Worm (Caenorhabditis elegans): ENCODE results near the gene clec-198.
A peak's percentile ranks its signal among the peaks of the same experiment; 100 is the strongest.

The clec-198 gene

DNA sequence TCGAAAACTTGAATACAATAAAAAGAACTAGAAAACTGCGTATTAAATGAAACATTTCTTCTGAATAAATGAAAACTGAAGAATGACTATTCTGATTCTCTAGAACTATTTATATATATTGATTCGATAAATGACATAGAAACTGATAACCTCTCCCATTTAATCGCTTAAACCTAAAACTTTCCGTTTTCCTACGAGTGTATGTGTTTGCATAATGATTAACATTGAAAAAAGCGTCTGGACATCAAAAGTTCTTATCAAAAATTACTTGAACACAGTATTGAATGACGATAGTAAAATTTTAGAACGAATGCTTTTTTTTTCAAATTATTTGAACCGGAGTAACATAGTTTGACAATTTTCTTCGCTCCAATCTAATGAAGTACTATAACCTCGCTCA lies 4.8 kb upstream of the clec-198 start, which contains the start of gene C49C3.9 (continued):
- no peak for TF ChIP-seq lin-29 (GFP tag; IDR thresholded peaks at IDR 0.05)
- TF ChIP-seq nhr-10 (tag; optimal IDR thresholded peaks at IDR 0.05) = no peak
- TF ChIP-seq zip-2 (tag; optimal IDR thresholded peaks at IDR 0.05) = no peak
- no peak for TF ChIP-seq ceh-44 (GFP tag; IDR thresholded peaks at IDR 0.05)
- TF ChIP-seq pqm-1 (tag; optimal IDR thresholded peaks at IDR 0.05) = peak; percentile 99
- peak; percentile 76 for TF ChIP-seq nhr-28 (tag; optimal IDR thresholded peaks at IDR 0.05)

- no peak for TF ChIP-seq mxl-3 (GFP tag; optimal IDR thresholded peaks at IDR 0.05)
- TF ChIP-seq nhr-102 (tag; optimal IDR thresholded peaks at IDR 0.05) = no peak
- no peak for TF ChIP-seq nhr-111 (GFP tag; optimal IDR thresholded peaks at IDR 0.05)
- TF ChIP-seq aly-2 (tag; optimal IDR thresholded peaks at IDR 0.05) = no peak
- no peak for TF ChIP-seq Y105C5A.15 (GFP tag; IDR thresholded peaks at IDR 0.05)
- TF ChIP-seq nhr-25 (tag; optimal IDR thresholded peaks at IDR 0.05; ENCODE audit: borderline replicate concordance, insufficient read depth) = no peak
- no peak for TF ChIP-seq ctbp-1 (GFP tag; IDR thresholded peaks at IDR 0.05)
- TF ChIP-seq daf-8 (GFP tag; IDR thresholded peaks at IDR 0.05) = no peak
These were observed 4.3 kb upstream of the clec-198 start, which contains the start of gene C49C3.21 for ce11 chrIV:17342667-17343066. Gene C49C3.21, plus strand, starts transcription at chrIV:17342967.

DNA sequence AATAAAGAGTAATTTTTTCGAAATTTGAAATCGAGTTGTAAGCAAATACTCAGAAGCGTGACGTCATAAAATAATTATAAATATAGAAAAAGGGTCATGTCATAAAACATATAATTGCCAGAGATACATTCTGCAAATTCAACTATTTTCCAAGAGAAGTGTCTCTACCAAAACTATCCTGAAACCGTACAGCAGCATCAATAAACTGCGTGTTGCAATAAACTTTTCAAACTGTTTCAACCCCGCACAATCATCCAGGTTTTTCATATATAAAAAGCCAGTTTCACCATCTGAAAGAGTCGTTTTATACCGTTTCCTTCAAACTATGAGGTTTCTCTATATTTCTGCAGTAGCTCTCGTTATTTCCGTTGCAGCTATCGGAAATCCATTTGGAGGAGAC lies 3.5 kb upstream of the clec-198 start, which contains the start of gene C49C3.11:
TSS of gene C49C3.11 (plus strand) at position 301 of the 400 bp plus-strand sequence.
- TF ChIP-seq aha-1 (tag) = no peak
- TF ChIP-seq Y48G9A.11 (GFP tag; IDR thresholded peaks at IDR 0.05) = no peak
- TF ChIP-seq set-16 (GFP tag; IDR thresholded peaks at IDR 0.05) = no peak
- no peak for TF ChIP-seq F26F4.8 (GFP tag; conservative IDR thresholded peaks at IDR 0.05)
- no peak for TF ChIP-seq ztf-7 (tag; optimal IDR thresholded peaks at IDR 0.05)
- no peak for TF ChIP-seq zip-2 (tag; optimal IDR thresholded peaks at IDR 0.05)
- no peak for TF ChIP-seq nhr-77 (tag; optimal IDR thresholded peaks at IDR 0.05)
- no peak for TF ChIP-seq unc-62 (GFP tag; optimal IDR thresholded peaks at IDR 0.05 in 1 of 2)
- TF ChIP-seq unc-62 (tag; optimal IDR thresholded peaks at IDR 0.05) = no peak
- TF ChIP-seq lin-1 (GFP tag; IDR thresholded peaks at IDR 0.05) = no peak
- no peak for TF ChIP-seq madf-5 (GFP tag; IDR thresholded peaks at IDR 0.05)
- TF ChIP-seq daf-19 (GFP tag; conservative IDR thresholded peaks at IDR 0.05) = no peak
- TF ChIP-seq php-3 (GFP tag; IDR thresholded peaks at IDR 0.05) = no peak

DNA sequence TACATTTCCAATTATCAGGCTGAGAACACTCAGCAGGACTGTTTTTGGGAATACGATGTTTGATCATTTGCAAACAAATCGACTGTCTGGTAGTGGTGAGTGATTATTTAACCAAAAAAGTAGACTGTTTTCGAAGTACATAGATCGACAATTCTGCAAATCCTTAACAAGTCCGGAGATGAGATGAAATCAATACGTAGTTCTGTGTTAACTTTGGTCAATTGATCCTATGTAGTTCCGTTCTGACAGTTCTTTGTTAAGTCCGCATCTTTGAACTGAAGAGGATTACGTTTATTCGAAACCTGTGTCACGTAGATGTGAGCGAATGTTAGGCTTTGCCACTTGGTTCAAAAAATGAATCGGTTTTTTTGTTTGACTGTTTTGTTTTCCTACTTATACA lies 4.6 kb downstream of the clec-198 start, which contains the start of gene clec-199:
TSS of gene clec-199 (plus strand) at position 301 of the 400 bp plus-strand sequence.
- no peak for TF ChIP-seq Y75B8A.6 (GFP tag; IDR thresholded peaks at IDR 0.05)
- TF ChIP-seq zfp-3 (GFP tag; conservative IDR thresholded peaks at IDR 0.05) = no peak
- TF ChIP-seq nhr-6 (tag; optimal IDR thresholded peaks at IDR 0.05) = no peak

- TF ChIP-seq snpc-4 (tag; optimal IDR thresholded peaks at IDR 0.05) = no peak
- TF ChIP-seq unc-62 (GFP tag; optimal IDR thresholded peaks at IDR 0.05 in 1 of 2) = peak in 1 of 2 experiments; percentile 37
- TF ChIP-seq unc-62 (tag; optimal IDR thresholded peaks at IDR 0.05) = no peak
- TF ChIP-seq tra-1 (GFP tag; IDR thresholded peaks at IDR 0.05) = no peak
- no peak for TF ChIP-seq ZK337.2 (GFP tag; IDR thresholded peaks at IDR 0.05)
- no peak for TF ChIP-seq ceh-32 (tag; optimal IDR thresholded peaks at IDR 0.05; ENCODE audit: poor library complexity)
These were observed 14.2 kb downstream of the clec-198 start, which contains the start of gene clec-202 for ce11 chrIV:17361143-17361542. Gene clec-202, plus strand, starts transcription at chrIV:17361443.

DNA sequence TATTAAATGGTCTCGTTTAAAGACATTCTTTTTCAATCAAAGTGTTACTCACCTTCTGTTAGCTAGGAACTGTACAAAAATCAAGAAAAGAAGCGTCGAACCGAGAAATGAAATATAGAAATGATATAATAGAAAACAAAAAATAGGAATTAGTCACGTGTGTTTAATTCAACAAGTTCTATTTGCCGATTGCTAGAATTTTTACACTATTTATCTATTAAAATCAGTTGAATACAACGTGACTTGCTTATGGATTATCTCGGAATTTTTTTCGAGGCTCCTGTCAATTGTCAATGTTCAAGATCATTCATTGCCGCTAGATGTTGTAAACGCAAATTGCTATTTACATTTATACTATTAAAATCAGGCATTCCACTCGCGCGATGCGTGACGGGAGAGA lies 20.3 kb downstream of the clec-198 start, which contains the start of gene zipt-17:
TSS of gene zipt-17 (minus strand) at position 101 of the 400 bp plus-strand sequence.
- TF ChIP-seq php-3 (GFP tag; IDR thresholded peaks at IDR 0.05) (no peak), dve-1 (tag; optimal IDR thresholded peaks at IDR 0.05; ENCODE audit: insufficient read depth) (no peak), ZK546.5 (tag; optimal IDR thresholded peaks at IDR 0.05) (no peak)

Measured in whole organism, L4 larva.